Worm (Caenorhabditis elegans) whole organism, L4/young adult: ENCODE measurements around the gene frm-5.1.

Experiments used
- W03F9.2 ChIP-seq: fragments of 150-350 bp; optimal IDR thresholded peaks from 2 replicates; lab custom pipeline; 2014; ENCODE audit warnings: missing biosample characterization, missing genetic modification characterization
- dao-5 ChIP-seq: sonication (generic microtip); optimal IDR thresholded peaks from 2 replicates; lab custom pipeline; 2016; ENCODE audit warnings: missing genotype, missing genetic modification characterization, moderate library complexity, missing compliant biosample characterization
- him-1 ChIP-seq: sonication (generic microtip); optimal IDR thresholded peaks from 2 replicates; lab custom pipeline; 2016; ENCODE audit warnings: missing genotype, missing genetic modification reagents, missing genetic modification characterization, missing compliant biosample characterization

DNA sequence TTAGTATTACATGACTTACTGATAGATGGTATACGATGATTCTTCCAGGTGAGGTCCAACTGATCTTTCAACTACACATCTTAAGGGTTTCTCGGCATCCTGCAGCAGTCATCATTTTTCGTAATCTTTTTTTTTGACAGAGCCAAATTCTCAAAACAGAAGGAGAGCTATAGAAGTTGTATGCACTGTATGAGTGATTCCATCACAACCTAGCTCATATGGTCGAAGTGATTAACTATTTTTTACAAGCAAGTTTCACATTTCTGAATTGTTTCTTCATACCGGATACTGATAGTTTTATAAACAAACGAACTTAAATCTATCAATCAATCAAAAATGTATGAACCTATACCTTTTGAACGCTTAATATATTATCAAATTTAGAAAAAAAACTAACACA is 10.1 kb upstream of the frm-5.1 start, which contains the start of gene T05C7.5:
- no peak for TF ChIP-seq him-1 (tag; lab: Kevin White, UChicago)
- no peak for TF ChIP-seq W03F9.2 (tag; lab: Kevin White, UChicago)
- TF ChIP-seq dao-5 (tag; lab: Kevin White, UChicago) = no peak
